Worm (Caenorhabditis elegans) whole organism, L1 larva: Measurements from ENCODE around the gene sma-2.

Experiments
- pax-3 ChIP-seq: fragments of 200-800 bp; sonication (Bioruptor generic); optimal IDR thresholded peaks from 2 replicates; lab custom pipeline; 2018; ENCODE audit warnings: mild to moderate bottlenecking, missing genetic modification characterization, moderate library complexity, missing compliant biosample characterization
- vab-15 ChIP-seq: sonication (generic microtip); optimal IDR thresholded peaks from 2 replicates; lab custom pipeline; 2017; ENCODE audit warnings: missing genotype, mild to moderate bottlenecking, missing genetic modification characterization, missing compliant biosample characterization

ce11 chrIII:8731973-8732372 lies 17.5 kb upstream of the sma-2 start:
- no peak for TF ChIP-seq vab-15 (tag; lab: Kevin White, UChicago)
- no peak for TF ChIP-seq pax-3 (tag; lab: Kevin White, UChicago)
